Worm (Caenorhabditis elegans): ENCODE measurements around the gene C56G2.15.

C56G2.15 gene

DNA sequence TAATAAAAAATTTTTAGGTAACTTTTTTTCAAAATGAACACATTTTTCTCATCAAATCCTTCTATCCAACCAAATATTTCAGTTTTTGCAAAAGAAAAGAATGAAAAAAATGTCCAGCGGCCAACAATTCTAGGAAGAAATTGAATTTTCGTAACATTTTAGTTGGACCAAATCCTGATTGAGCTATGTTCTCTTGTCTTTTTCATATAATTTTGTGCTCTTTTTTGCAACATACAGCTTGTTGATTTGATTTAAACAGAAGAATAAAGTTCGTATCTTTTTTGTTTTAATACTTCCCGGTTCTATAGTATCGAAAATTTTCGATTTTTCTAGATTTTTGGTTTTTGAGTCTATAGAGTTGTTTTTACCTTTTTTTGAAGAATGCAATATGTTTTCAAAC lies 31.7 kb upstream of the C56G2.15 start:
- no peak for TF ChIP-seq snpc-4 (tag; optimal IDR thresholded peaks at IDR 0.05)
- no peak for TF ChIP-seq lsy-2 (tag; optimal IDR thresholded peaks at IDR 0.05)
- TF ChIP-seq nhr-23 (tag; optimal IDR thresholded peaks at IDR 0.05): no peak
- TF ChIP-seq lin-13 (GFP tag; optimal IDR thresholded peaks at IDR 0.05): no peak

DNA sequence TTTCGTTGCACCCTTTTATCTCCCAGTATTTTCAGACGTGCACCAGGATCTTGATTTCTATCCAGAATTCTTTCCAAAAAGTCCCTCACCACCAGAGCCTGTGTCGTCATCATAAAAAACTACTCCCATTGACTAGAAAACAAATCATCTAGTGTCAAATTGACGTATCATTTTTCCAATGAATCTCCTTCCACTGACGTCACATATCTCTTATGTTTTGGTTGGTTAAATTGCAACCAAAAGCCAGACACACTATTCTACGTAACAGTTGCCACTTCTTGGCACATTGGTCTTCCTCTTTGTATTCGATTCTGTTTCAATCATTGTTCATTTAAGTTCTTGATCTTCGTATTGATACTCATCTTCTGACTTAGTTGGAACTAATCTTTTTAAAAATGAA lies 30.4 kb upstream of the C56G2.15 start:
- TF ChIP-seq sma-9 (GFP tag; optimal IDR thresholded peaks at IDR 0.05) (peak; percentile 53), sma-9 (tag; optimal IDR thresholded peaks at IDR 0.05) (no peak), lsy-2 (tag; optimal IDR thresholded peaks at IDR 0.05) (peak in 1 of 2 experiments; percentile 45), elt-3 (tag; optimal IDR thresholded peaks at IDR 0.05) (no peak), C34F6.9 (tag; optimal IDR thresholded peaks at IDR 0.05) (no peak), lin-11 (tag; optimal IDR thresholded peaks at IDR 0.05) (no peak), F13H6.1 (tag; optimal IDR thresholded peaks at IDR 0.05) (peak; percentile 15), nhr-129 (tag; optimal IDR thresholded peaks at IDR 0.05) (peak; percentile 47)

DNA sequence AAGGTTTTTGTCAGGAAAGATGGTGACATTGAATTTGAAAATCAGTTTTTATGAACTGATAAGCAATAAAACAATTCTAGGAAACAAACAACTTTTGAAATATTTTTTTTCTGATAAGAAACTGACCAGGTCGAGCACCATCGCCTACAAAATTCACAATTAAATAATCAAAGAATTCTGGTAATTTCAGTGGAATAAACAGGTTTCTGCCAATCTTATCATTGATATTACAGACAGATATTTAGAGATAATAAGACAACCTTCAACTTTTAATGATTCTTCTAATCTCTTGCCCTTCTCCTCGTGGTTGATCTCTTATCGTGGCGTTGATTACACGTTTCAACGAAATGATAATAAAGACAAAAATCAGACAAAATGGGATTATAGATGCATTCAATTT lies 28.7 kb upstream of the C56G2.15 start:
- TF ChIP-seq lsy-2 (tag; optimal IDR thresholded peaks at IDR 0.05) (peak in 1 of 2 experiments; percentile 23), C34F6.9 (tag; optimal IDR thresholded peaks at IDR 0.05) (no peak), sma-9 (GFP tag; optimal IDR thresholded peaks at IDR 0.05) (peak; percentile 95), sma-9 (tag; optimal IDR thresholded peaks at IDR 0.05) (no peak), ztf-1 (GFP tag; conservative IDR thresholded peaks at IDR 0.05) (no peak), elt-3 (tag; optimal IDR thresholded peaks at IDR 0.05) (no peak), nhr-21 (tag; optimal IDR thresholded peaks at IDR 0.05) (peak; percentile 68), gmeb-1 (tag; optimal IDR thresholded peaks at IDR 0.05) (peak; percentile 14), blmp-1 (tag; optimal IDR thresholded peaks at IDR 0.05; ENCODE audit: insufficient read depth) (peak; percentile 34), nhr-25 (tag; optimal IDR thresholded peaks at IDR 0.05) (peak; percentile 73), crh-2 (tag; optimal IDR thresholded peaks at IDR 0.05) (peak; percentile 12), zag-1 (tag; optimal IDR thresholded peaks at IDR 0.05) (no peak), sma-3 (GFP tag; optimal IDR thresholded peaks at IDR 0.05) (peak; percentile 38), egl-27 (tag; optimal IDR thresholded peaks at IDR 0.05) (peak; percentile 31), Y55F3AM.14 (GFP tag; optimal IDR thresholded peaks at IDR 0.05) (no peak), fos-1 (tag; optimal IDR thresholded peaks at IDR 0.05) (peak; percentile 59), mdl-1 (tag; optimal IDR thresholded peaks at IDR 0.05) (peak in 1 of 2 experiments; percentile 18)

DNA sequence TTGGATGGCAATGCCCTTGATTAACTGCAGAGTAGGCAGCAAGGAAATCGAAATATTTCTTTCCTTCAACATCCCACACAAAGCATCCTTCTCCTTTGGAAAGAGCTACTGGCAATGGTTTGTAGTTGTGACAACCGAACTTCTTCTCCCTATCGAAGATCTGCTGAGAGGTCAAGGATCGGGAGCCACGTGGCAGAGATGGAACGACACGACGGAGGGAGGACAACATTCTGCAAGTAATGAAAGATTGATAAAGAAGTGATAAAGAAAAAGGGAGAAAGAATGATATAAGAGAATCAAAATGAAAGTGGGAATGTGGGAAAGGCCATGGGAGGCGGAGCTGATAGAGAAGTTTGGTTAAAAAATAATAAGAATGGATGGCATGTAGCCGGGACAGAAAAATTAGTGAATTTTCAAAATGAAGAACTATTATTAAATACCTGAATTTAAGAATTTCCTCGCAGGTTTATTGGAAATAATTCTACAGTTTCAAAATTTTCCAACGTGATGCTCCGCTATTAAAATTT lies 28.1 kb upstream of the C56G2.15 start, which contains the start of gene oatr-1:
TSS of gene oatr-1 (minus strand) at position 477 of the 527 bp plus-strand sequence.
- TF ChIP-seq mdl-1 (tag; optimal IDR thresholded peaks at IDR 0.05): peak in 1 of 2 experiments; percentile 2
- TF ChIP-seq crh-2 (tag; optimal IDR thresholded peaks at IDR 0.05): peak; percentile 81
- no peak for TF ChIP-seq nhr-25 (tag; optimal IDR thresholded peaks at IDR 0.05)
- TF ChIP-seq fos-1 (tag; optimal IDR thresholded peaks at IDR 0.05): peak; percentile 7
- peak; percentile 64 for TF ChIP-seq sma-9 (GFP tag; optimal IDR thresholded peaks at IDR 0.05)
- no peak for TF ChIP-seq sma-9 (tag; optimal IDR thresholded peaks at IDR 0.05)

DNA sequence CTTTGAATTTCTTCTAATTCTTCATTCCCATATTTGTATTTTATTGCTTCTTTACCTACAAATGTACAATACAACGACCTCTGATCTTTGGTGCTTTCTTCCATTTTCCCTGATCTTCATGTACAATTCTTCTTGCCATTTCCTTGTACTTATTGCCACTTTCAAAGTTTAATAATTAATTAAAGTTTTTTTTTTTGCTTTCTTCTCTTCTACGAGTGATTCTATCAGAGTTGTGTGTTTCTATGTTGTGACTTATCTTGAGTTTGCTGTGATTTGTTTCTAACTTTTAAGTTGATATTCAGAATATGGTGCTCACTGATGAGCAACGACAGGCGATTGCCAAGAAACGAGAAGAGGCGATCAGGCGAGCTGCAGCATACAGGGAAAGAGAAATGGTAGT lies 22.9 kb upstream of the C56G2.15 start, which contains the start of gene smrc-1:
TSS of gene smrc-1 (plus strand) at position 301 of the 400 bp plus-strand sequence.
- TF ChIP-seq mbf-1 (tag; optimal IDR thresholded peaks at IDR 0.05): no peak
- TF ChIP-seq nhr-25 (tag; optimal IDR thresholded peaks at IDR 0.05): no peak
- no peak for TF ChIP-seq unc-55 (GFP tag; optimal IDR thresholded peaks at IDR 0.05)
- TF ChIP-seq sma-9 (GFP tag; optimal IDR thresholded peaks at IDR 0.05): no peak
- no peak for TF ChIP-seq sma-9 (tag; optimal IDR thresholded peaks at IDR 0.05)
- TF ChIP-seq elt-3 (tag; optimal IDR thresholded peaks at IDR 0.05): no peak
- no peak for TF ChIP-seq unc-62 (GFP tag; optimal IDR thresholded peaks at IDR 0.05)
- no peak for TF ChIP-seq mab-5 (tag; optimal IDR thresholded peaks at IDR 0.05)

DNA sequence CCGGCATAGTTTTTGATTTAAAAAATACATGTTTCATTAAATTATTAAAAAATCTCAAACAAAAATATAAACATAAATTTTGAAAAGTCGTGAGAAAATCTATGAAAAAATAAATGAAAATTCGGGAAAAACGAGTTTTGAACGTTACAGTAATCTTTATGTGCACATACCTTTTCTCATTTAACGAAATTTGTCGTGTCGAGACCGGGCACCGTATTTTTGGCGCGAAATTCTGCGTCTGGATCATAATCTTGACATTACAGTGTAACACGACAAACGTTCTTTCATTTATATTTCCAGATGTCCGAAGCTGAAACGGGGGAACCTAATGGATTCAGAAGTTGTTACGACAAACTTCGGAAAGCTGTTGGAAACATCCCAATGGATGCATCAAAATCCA lies 21.8 kb upstream of the C56G2.15 start, which contains the start of gene C16A3.2:
TSS of gene C16A3.2 (plus strand) at position 301 of the 400 bp plus-strand sequence.
- no peak for TF ChIP-seq alr-1 (tag; optimal IDR thresholded peaks at IDR 0.05)
- TF ChIP-seq gmeb-1 (tag; optimal IDR thresholded peaks at IDR 0.05): no peak
- TF ChIP-seq unc-62 (GFP tag; optimal IDR thresholded peaks at IDR 0.05): no peak
- TF ChIP-seq nhr-77 (tag; optimal IDR thresholded peaks at IDR 0.05): no peak
- no peak for TF ChIP-seq nhr-12 (tag; optimal IDR thresholded peaks at IDR 0.05)
- no peak for TF ChIP-seq blmp-1 (tag; optimal IDR thresholded peaks at IDR 0.05; ENCODE audit: insufficient read depth)
- no peak for TF ChIP-seq zag-1 (tag; optimal IDR thresholded peaks at IDR 0.05)
- no peak for TF ChIP-seq unc-39 (tag; optimal IDR thresholded peaks at IDR 0.05)
- no peak for TF ChIP-seq R02D3.7 (tag; optimal IDR thresholded peaks at IDR 0.05)
- no peak for TF ChIP-seq unc-55 (GFP tag; optimal IDR thresholded peaks at IDR 0.05)
- no peak for TF ChIP-seq egl-27 (tag; optimal IDR thresholded peaks at IDR 0.05)
- no peak for TF ChIP-seq ZK546.5 (tag; optimal IDR thresholded peaks at IDR 0.05)
- TF ChIP-seq crh-2 (tag; optimal IDR thresholded peaks at IDR 0.05): no peak
- TF ChIP-seq aly-2 (tag; optimal IDR thresholded peaks at IDR 0.05): no peak
- TF ChIP-seq lin-11 (tag; optimal IDR thresholded peaks at IDR 0.05): no peak
- TF ChIP-seq nhr-25 (tag; optimal IDR thresholded peaks at IDR 0.05): no peak
- no peak for TF ChIP-seq dmd-4 (tag; optimal IDR thresholded peaks at IDR 0.05)
- TF ChIP-seq nhr-10 (tag; optimal IDR thresholded peaks at IDR 0.05): no peak
